Worm (Caenorhabditis elegans) whole organism, young adult: ENCODE data around the gene lim-6.
"Not testable (repeated sequence)": the region's sequence is repeated elsewhere in the genome, so short reads cannot be mapped to it uniquely, and the experiment has no call there.

ENCODE experiments used
- B0336.3 ChIP-seq: fragments of 200-800 bp; sonication (Bioruptor generic); IDR thresholded peaks from 2 replicates; pipeline ENCODE4 v1.3.6; 2022; ENCODE audit warnings: missing genetic modification characterization, missing compliant biosample characterization
- F22D6.2 ChIP-seq: sonication (generic microtip); optimal IDR thresholded peaks from 2 replicates; lab custom pipeline; 2016; ENCODE audit warnings: mild to moderate bottlenecking, missing genetic modification characterization, missing compliant biosample characterization
- F37B4.10 ChIP-seq: fragments of 200-800 bp; sonication (Bioruptor generic); IDR thresholded peaks from 2 replicates; pipeline ENCODE4 v1.3.6; 2022; ENCODE audit warnings: missing genetic modification characterization, missing compliant biosample characterization
- ama-1 ChIP-seq, 3 experiments: fragments of 150-350 bp in 1 of 3; sonication (generic microtip) in 2 of 3; optimal IDR thresholded peaks; 2 replicates each; lab custom pipeline; 2014 to 2018; ENCODE audit warnings: missing biosample characterization in 2 of 3, missing genetic modification characterization in 2 of 3, missing genetic modification reagents in 2 of 3
- attf-3 ChIP-seq: fragments of 200-800 bp; sonication (Bioruptor generic); conservative IDR thresholded peaks from 2 replicates; pipeline ENCODE4 v1.3.6; 2022; ENCODE audit warnings: missing genetic modification reagents, missing genetic modification characterization, missing compliant biosample characterization
- dpl-1 ChIP-seq: fragments of 150-350 bp; optimal IDR thresholded peaks from 2 replicates; lab custom pipeline; 2014; ENCODE audit warnings: missing biosample characterization, missing genetic modification reagents, missing genetic modification characterization
- egl-18 ChIP-seq: fragments of 200-800 bp; sonication (Bioruptor generic); IDR thresholded peaks from 2 replicates; pipeline ENCODE4 v1.3.6; 2022; ENCODE audit warnings: missing genetic modification reagents, missing genetic modification characterization, missing compliant biosample characterization
- ztf-28 ChIP-seq: fragments of 200-800 bp; sonication (Bioruptor generic); IDR thresholded peaks from 2 replicates; pipeline ENCODE4 v1.3.6; 2022; ENCODE audit warnings: missing genetic modification reagents, missing genetic modification characterization, missing compliant biosample characterization

- not testable (repeated sequence) for TF ChIP-seq ama-1 (optimal IDR thresholded peaks at IDR 0.05; lab: Kevin White, UChicago); ama-1 (GFP tag; optimal IDR thresholded peaks at IDR 0.05; lab: Kevin White, UChicago); F37B4.10 (GFP tag; lab: Robert Waterston, UW); ztf-28 (GFP tag; lab: Robert Waterston, UW); egl-18 (GFP tag; lab: Robert Waterston, UW); attf-3; dpl-1 (GFP tag; lab: Kevin White, UChicago); F22D6.2 (tag; lab: Kevin White, UChicago); B0336.3
Measured at ce11 chrX:1070585-1070984, 1.7 kb upstream of the lim-6 start.
